Worm (Caenorhabditis elegans): ENCODE data around the gene T05A7.12.

- TF ChIP-seq snpc-4 (GFP tag; optimal IDR thresholded peaks at IDR 0.05): no peak
- TF ChIP-seq snpc-4 (tag; optimal IDR thresholded peaks at IDR 0.05): no peak
- no peak for TF ChIP-seq gei-17 (GFP tag; optimal IDR thresholded peaks at IDR 0.05)
These were observed 14.3 kb downstream of the T05A7.12 start, which contains the start of gene lgc-27 for ce11 chrII:4648785-4649184.
